Worm (Caenorhabditis elegans) whole organism, mixed stage, embryonic: ENCODE data around the gene srab-3.

Experiments
- M03D4.4 ChIP-seq: sonication (generic microtip); optimal IDR thresholded peaks from 2 replicates; lab custom pipeline; 2017; ENCODE audit warnings: mild to moderate bottlenecking, missing genetic modification characterization, missing compliant biosample characterization
- blmp-1 ChIP-seq: fragments of 150-350 bp; optimal IDR thresholded peaks from 2 replicates; lab custom pipeline; 2014; ENCODE audit warnings: missing biosample characterization, missing genetic modification characterization
- ceh-39 ChIP-seq: fragments of 150-350 bp; optimal IDR thresholded peaks from 2 replicates; lab custom pipeline; 2014; ENCODE audit warnings: missing biosample characterization, missing genetic modification characterization
- ceh-83 ChIP-seq: fragments of 200-800 bp; sonication (Bioruptor generic); optimal IDR thresholded peaks from 2 replicates; lab custom pipeline; 2018; ENCODE audit warnings: mild to moderate bottlenecking, missing genetic modification characterization, missing compliant biosample characterization
- ces-1 ChIP-seq: fragments of 150-350 bp; optimal IDR thresholded peaks from 2 replicates; lab custom pipeline; 2014; ENCODE audit warnings: missing biosample characterization, missing genetic modification reagents, missing genetic modification characterization
- cnd-1 ChIP-seq: fragments of 200-800 bp; sonication (Bioruptor generic); optimal IDR thresholded peaks from 2 replicates; lab custom pipeline; 2018; ENCODE audit warnings: mild to moderate bottlenecking, missing genetic modification characterization, missing compliant biosample characterization
- drap-1 ChIP-seq: fragments of 200-800 bp; sonication (Bioruptor generic); optimal IDR thresholded peaks from 3 replicates; lab custom pipeline; 2018; ENCODE audit warnings: mild to moderate bottlenecking, missing genetic modification characterization, missing compliant biosample characterization
- elt-1 ChIP-seq: sonication (generic microtip); optimal IDR thresholded peaks from 2 replicates; lab custom pipeline; 2017; ENCODE audit warnings: missing genetic modification characterization, mild to moderate bottlenecking, missing compliant biosample characterization, antibody characterized with exemption, moderate library complexity, borderline replicate concordance; ENCODE audit not compliant: insufficient read depth
- elt-3 ChIP-seq: fragments of 150-350 bp; optimal IDR thresholded peaks from 2 replicates; lab custom pipeline; 2014; ENCODE audit warnings: missing biosample characterization, missing genetic modification characterization
- flh-1 ChIP-seq: fragments of 200-800 bp; sonication (Bioruptor generic); optimal IDR thresholded peaks from 2 replicates; lab custom pipeline; 2018; ENCODE audit warnings: mild to moderate bottlenecking, missing genetic modification characterization, moderate library complexity, missing compliant biosample characterization
- ham-2 ChIP-seq: fragments of 200-800 bp; sonication (Bioruptor generic); optimal IDR thresholded peaks from 2 replicates; lab custom pipeline; 2018; ENCODE audit warnings: mild to moderate bottlenecking, missing genetic modification characterization, missing compliant biosample characterization
- lin-13 ChIP-seq: fragments of 150-350 bp; optimal IDR thresholded peaks from 2 replicates; lab custom pipeline; 2014; ENCODE audit warnings: missing biosample characterization, missing genetic modification characterization
- mab-5 ChIP-seq: fragments of 150-350 bp; optimal IDR thresholded peaks from 2 replicates; lab custom pipeline; 2014; ENCODE audit warnings: missing biosample characterization, missing genetic modification characterization
- mep-1 ChIP-seq: fragments of 150-350 bp; optimal IDR thresholded peaks from 2 replicates; lab custom pipeline; 2017; ENCODE audit warnings: missing biosample characterization, missing genetic modification reagents, missing genetic modification characterization, inconsistent platforms
- mls-2 ChIP-seq: sonication (generic microtip); optimal IDR thresholded peaks from 2 replicates; lab custom pipeline; 2016; ENCODE audit warnings: mild to moderate bottlenecking, missing genetic modification characterization, moderate library complexity, missing compliant biosample characterization
- nhr-12 ChIP-seq: fragments of 150-350 bp; optimal IDR thresholded peaks from 2 replicates; lab custom pipeline; 2014; ENCODE audit warnings: missing biosample characterization, missing genetic modification characterization
- nhr-2 ChIP-seq: fragments of 150-350 bp; optimal IDR thresholded peaks from 2 replicates; lab custom pipeline; 2014; ENCODE audit warnings: missing biosample characterization, missing genetic modification characterization
- nhr-28 ChIP-seq: fragments of 150-350 bp; optimal IDR thresholded peaks from 2 replicates; lab custom pipeline; 2014; ENCODE audit warnings: missing biosample characterization, missing genetic modification characterization
- nhr-76 ChIP-seq: sonication (generic microtip); optimal IDR thresholded peaks from 2 replicates; lab custom pipeline; 2017; ENCODE audit warnings: missing biosample characterization, missing genetic modification characterization
- pha-4 ChIP-seq: fragments of 150-350 bp; optimal IDR thresholded peaks from 2 replicates; lab custom pipeline; 2018; ENCODE audit warnings: missing biosample characterization, missing genetic modification reagents, missing genetic modification characterization
- sem-2 ChIP-seq: fragments of 200-800 bp; sonication (Bioruptor generic); optimal IDR thresholded peaks from 2 replicates; lab custom pipeline; 2018; ENCODE audit warnings: mild to moderate bottlenecking, missing genetic modification characterization, missing compliant biosample characterization
- sptf-1 ChIP-seq: sonication (generic microtip); optimal IDR thresholded peaks from 2 replicates; lab custom pipeline; 2017; ENCODE audit warnings: mild to moderate bottlenecking, missing genetic modification characterization, moderate library complexity, missing compliant biosample characterization
- tbx-8 ChIP-seq: fragments of 200-800 bp; sonication (Bioruptor generic); optimal IDR thresholded peaks from 2 replicates; lab custom pipeline; 2018; ENCODE audit warnings: mild to moderate bottlenecking, missing genetic modification characterization, moderate library complexity, missing compliant biosample characterization
- unc-120 ChIP-seq: sonication (generic microtip); optimal IDR thresholded peaks from 2 replicates; lab custom pipeline; 2017; ENCODE audit warnings: missing genetic modification characterization, missing compliant biosample characterization; ENCODE audit not compliant: poor library complexity, severe bottlenecking
- zip-8 ChIP-seq: fragments of 150-350 bp; optimal IDR thresholded peaks from 2 replicates; lab custom pipeline; 2014; ENCODE audit warnings: missing biosample characterization, missing genetic modification characterization
- ztf-11 ChIP-seq: fragments of 150-350 bp; optimal IDR thresholded peaks from 2 replicates; lab custom pipeline; 2014; ENCODE audit warnings: missing biosample characterization, missing genetic modification characterization

Gene srab-3

DNA sequence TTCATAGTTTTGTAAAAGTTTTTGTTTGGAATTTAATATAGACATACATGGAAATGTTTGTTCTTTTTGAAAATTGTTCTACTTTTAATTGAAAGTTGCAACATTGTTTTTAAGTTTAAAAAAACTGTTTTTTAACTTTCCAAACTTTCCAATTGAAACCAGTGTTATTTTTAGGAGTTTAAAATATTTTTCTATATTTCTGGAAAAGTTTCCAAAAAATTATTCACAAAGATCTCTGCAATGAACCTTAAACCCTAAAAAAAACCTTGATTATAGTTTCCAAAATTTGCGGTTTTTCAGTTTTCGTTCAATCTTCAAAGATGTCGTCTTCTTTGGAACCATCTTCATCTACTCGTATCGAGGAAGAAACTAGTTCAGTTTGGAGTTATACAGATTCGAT is 24.7 kb upstream of the srab-3 start, which contains the start of gene F14F9.4:
TSS of gene F14F9.4 (plus strand) at position 301 of the 400 bp plus-strand sequence.
- TF ChIP-seq pha-4 (tag; lab: Kevin White, UChicago), result no peak
- no peak for TF ChIP-seq ceh-39 (tag; lab: Kevin White, UChicago)
- no peak for TF ChIP-seq mep-1 (tag; lab: Kevin White, UChicago)
- TF ChIP-seq lin-13 (tag; lab: Kevin White, UChicago), result no peak
- TF ChIP-seq elt-3, result no peak
- no peak for TF ChIP-seq nhr-76
- TF ChIP-seq nhr-12 (tag; lab: Kevin White, UChicago), result no peak

DNA sequence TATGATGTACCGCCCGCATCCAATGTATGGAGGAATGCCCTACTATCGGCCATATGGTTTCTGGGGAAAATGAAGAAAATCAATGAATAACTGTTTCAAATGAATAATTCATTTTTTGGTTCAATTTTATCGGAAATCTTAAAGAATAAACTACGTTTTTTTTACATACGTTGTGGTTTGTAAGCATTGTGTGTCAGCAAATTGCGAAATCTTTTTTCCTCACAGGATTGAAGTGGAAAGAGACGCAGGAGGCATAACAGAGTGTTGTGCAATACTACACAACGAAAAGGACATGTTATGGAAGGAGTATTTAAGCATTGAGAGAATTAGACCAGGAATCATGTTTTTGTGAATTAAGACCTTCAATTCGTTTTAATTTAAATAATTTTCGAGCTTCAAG is 23.7 kb upstream of the srab-3 start:
- TF ChIP-seq ces-1 (GFP tag; lab: Kevin White, UChicago), result no peak
- TF ChIP-seq drap-1, result no peak
- TF ChIP-seq unc-120 (tag; lab: Kevin White, UChicago), result no peak
- TF ChIP-seq M03D4.4 (tag; lab: Kevin White, UChicago), result no peak
- TF ChIP-seq, all 35 proteins: peak for 0

DNA sequence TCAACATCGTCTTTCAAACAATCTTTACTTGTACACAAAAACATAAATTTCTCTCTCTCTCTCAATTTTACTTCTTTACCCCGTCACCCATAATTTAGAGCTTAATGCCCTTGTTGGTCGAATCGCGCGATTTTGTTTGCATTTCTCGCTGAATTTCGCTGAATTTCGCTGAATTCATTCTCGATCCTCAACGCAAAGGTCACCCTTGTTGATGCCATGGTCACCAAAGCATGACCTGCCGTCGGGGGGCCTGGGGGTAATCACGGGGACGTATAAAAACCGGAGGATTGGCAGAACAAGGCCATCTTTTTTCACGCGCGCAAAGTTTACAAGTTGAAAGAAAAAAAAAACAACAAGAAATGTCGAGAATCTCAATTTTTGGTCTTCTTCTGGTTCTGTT is 22.3 kb upstream of the srab-3 start, which contains the start of gene F14F9.8:
TSS of gene F14F9.8 (plus strand) at position 301 of the 400 bp plus-strand sequence.
- no peak for TF ChIP-seq nhr-12 (tag; lab: Kevin White, UChicago)
- no peak for TF ChIP-seq elt-3

- no peak for TF ChIP-seq sptf-1 (tag; lab: Kevin White, UChicago)
- no peak for TF ChIP-seq ham-2
- no peak for TF ChIP-seq zip-8
- TF ChIP-seq mep-1 (tag; lab: Kevin White, UChicago), result no peak
- no peak for TF ChIP-seq blmp-1
- no peak for TF ChIP-seq nhr-2
- TF ChIP-seq pha-4 (tag; lab: Kevin White, UChicago), result no peak
- TF ChIP-seq ceh-39 (tag; lab: Kevin White, UChicago), result no peak
- no peak for TF ChIP-seq sem-2
- TF ChIP-seq ces-1 (GFP tag; lab: Kevin White, UChicago), result no peak
- no peak for TF ChIP-seq cnd-1 (tag; lab: Kevin White, UChicago)
- TF ChIP-seq nhr-28 (tag; lab: Kevin White, UChicago), result no peak
- no peak for TF ChIP-seq nhr-76
- TF ChIP-seq mls-2 (tag; lab: Kevin White, UChicago), result no peak
- TF ChIP-seq flh-1 (GFP tag; lab: Kevin White, UChicago), result no peak
- no peak for TF ChIP-seq drap-1
These were observed 19.1 kb upstream of the srab-3 start, which contains the start of gene F14F9.5 for ce11 chrV:5126793-5127192. Gene F14F9.5, plus strand, starts transcription at chrV:5127093.

- no peak for TF ChIP-seq elt-3
- TF ChIP-seq nhr-28 (tag; lab: Kevin White, UChicago), result no peak
- TF ChIP-seq ceh-39 (tag; lab: Kevin White, UChicago), result no peak
- TF ChIP-seq lin-13 (tag; lab: Kevin White, UChicago), result no peak
- TF ChIP-seq tbx-8 (GFP tag; lab: Kevin White, UChicago), result no peak
- TF ChIP-seq, all 35 proteins: peak for 0
These were observed 12.0 kb upstream of the srab-3 start, which contains the start of gene sid-1 for ce11 chrV:5119679-5120078. Gene sid-1, plus strand, starts transcription at chrV:5119970.

- no peak for TF ChIP-seq elt-1 (tag; lab: Kevin White, UChicago)
- no peak for TF ChIP-seq ztf-11 (tag; lab: Kevin White, UChicago)
- no peak for TF ChIP-seq ham-2
- no peak for TF ChIP-seq unc-120 (tag; lab: Kevin White, UChicago)
- no peak for TF ChIP-seq ces-1 (GFP tag; lab: Kevin White, UChicago)
- TF ChIP-seq lin-13 (tag; lab: Kevin White, UChicago), result no peak
- TF ChIP-seq flh-1 (GFP tag; lab: Kevin White, UChicago), result no peak
- no peak for TF ChIP-seq ceh-83 (GFP tag; lab: Kevin White, UChicago)
- TF ChIP-seq sptf-1 (tag; lab: Kevin White, UChicago), result no peak
- no peak for TF ChIP-seq mab-5 (tag; lab: Kevin White, UChicago)
These were observed 11.4 kb upstream of the srab-3 start, which contains the start of gene C04F5.9 for ce11 chrV:5119109-5119508. Gene C04F5.9, minus strand, starts transcription at chrV:5119209.

DNA sequence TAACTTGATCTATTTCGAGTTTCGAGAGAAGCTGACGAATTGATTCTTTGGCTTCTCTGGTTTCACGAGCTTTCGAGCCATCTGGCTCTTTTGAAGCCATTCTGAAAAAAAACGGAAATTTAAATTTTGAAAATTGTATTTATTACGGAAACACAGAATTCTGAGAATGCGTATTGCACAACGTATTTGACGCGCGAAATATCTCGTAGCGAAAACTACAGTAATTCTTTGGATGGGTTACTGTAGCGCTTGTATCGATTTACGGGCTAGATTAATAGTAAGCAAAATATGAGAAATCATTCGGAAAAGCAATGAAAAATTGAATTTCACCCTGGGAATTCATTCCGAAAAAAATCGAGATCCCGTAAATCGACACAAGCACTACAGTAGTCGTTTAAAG is 5.9 kb upstream of the srab-3 start, which contains the start of gene C04F5.8:
TSS of gene C04F5.8 (minus strand) at position 101 of the 400 bp plus-strand sequence.
- TF ChIP-seq unc-120 (tag; lab: Kevin White, UChicago) (no peak), nhr-76 (no peak), nhr-2 (no peak), sptf-1 (tag; lab: Kevin White, UChicago) (no peak), elt-1 (tag; lab: Kevin White, UChicago) (no peak), sem-2 (no peak)
